Worm (Caenorhabditis elegans) whole organism, mixed stage, embryonic: ENCODE data around the gene pha-4.

ENCODE experiments used
- M03D4.4 ChIP-seq: sonication (generic microtip); optimal IDR thresholded peaks from 2 replicates; lab custom pipeline; 2017; ENCODE audit warnings: mild to moderate bottlenecking, missing genetic modification characterization, missing compliant biosample characterization
- ces-1 ChIP-seq: fragments of 150-350 bp; optimal IDR thresholded peaks from 2 replicates; lab custom pipeline; 2014; ENCODE audit warnings: missing biosample characterization, missing genetic modification reagents, missing genetic modification characterization
- drap-1 ChIP-seq: fragments of 200-800 bp; sonication (Bioruptor generic); optimal IDR thresholded peaks from 3 replicates; lab custom pipeline; 2018; ENCODE audit warnings: mild to moderate bottlenecking, missing genetic modification characterization, missing compliant biosample characterization
- elt-3 ChIP-seq: fragments of 150-350 bp; optimal IDR thresholded peaks from 2 replicates; lab custom pipeline; 2014; ENCODE audit warnings: missing biosample characterization, missing genetic modification characterization
- lin-13 ChIP-seq: fragments of 150-350 bp; optimal IDR thresholded peaks from 2 replicates; lab custom pipeline; 2014; ENCODE audit warnings: missing biosample characterization, missing genetic modification characterization
- mep-1 ChIP-seq: fragments of 150-350 bp; optimal IDR thresholded peaks from 2 replicates; lab custom pipeline; 2017; ENCODE audit warnings: missing biosample characterization, missing genetic modification reagents, missing genetic modification characterization, inconsistent platforms
- nhr-28 ChIP-seq: fragments of 150-350 bp; optimal IDR thresholded peaks from 2 replicates; lab custom pipeline; 2014; ENCODE audit warnings: missing biosample characterization, missing genetic modification characterization
- nhr-76 ChIP-seq: sonication (generic microtip); optimal IDR thresholded peaks from 2 replicates; lab custom pipeline; 2017; ENCODE audit warnings: missing biosample characterization, missing genetic modification characterization
- pha-4 ChIP-seq: fragments of 150-350 bp; optimal IDR thresholded peaks from 2 replicates; lab custom pipeline; 2018; ENCODE audit warnings: missing biosample characterization, missing genetic modification reagents, missing genetic modification characterization
- sptf-1 ChIP-seq: sonication (generic microtip); optimal IDR thresholded peaks from 2 replicates; lab custom pipeline; 2017; ENCODE audit warnings: mild to moderate bottlenecking, missing genetic modification characterization, moderate library complexity, missing compliant biosample characterization
- unc-62 ChIP-seq: fragments of 150-350 bp; optimal IDR thresholded peaks from 2 replicates; lab custom pipeline; 2014; ENCODE audit warnings: missing biosample characterization, missing genetic modification reagents, missing genetic modification characterization
- ztf-11 ChIP-seq: fragments of 150-350 bp; optimal IDR thresholded peaks from 2 replicates; lab custom pipeline; 2014; ENCODE audit warnings: missing biosample characterization, missing genetic modification characterization

DNA sequence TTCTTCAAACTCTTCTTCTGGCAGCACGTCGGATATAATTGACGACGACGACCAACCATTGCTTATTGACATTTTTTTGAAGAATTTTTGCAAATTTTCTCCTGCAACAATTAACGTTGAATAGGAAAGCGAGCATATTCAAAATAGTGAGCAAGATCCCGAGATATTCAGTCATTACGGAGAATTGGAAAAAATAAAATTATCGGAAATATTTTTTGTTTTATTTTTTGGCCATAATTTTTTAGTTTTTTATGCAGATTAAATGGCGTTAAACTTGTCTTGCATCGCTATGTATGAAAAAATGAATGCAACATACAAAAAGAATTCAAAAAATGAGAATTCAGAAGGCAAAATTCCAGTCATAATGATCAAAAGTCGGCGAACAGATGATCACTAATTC lies 17.2 kb downstream of the pha-4 start, which contains the start of gene elp-1:
- TF ChIP-seq M03D4.4 (no peak), nhr-76 (no peak), ztf-11 (tag; lab: Kevin White, UChicago) (no peak), elt-3 (tag; lab: Kevin White, UChicago) (no peak), pha-4 (no peak), drap-1 (GFP tag; lab: Kevin White, UChicago) (no peak), unc-62 (no peak), nhr-28 (no peak), lin-13 (tag; lab: Kevin White, UChicago) (no peak), ces-1 (no peak), mep-1 (tag; lab: Kevin White, UChicago) (no peak), sptf-1 (tag; lab: Kevin White, UChicago) (no peak)
